Worm (Caenorhabditis elegans) whole organism, early embryonic: ENCODE results near the gene ugt-24.
A peak's percentile ranks its signal among the peaks of the same experiment; 100 is the strongest.

Experiments used
- B0310.2 ChIP-seq: sonication (generic microtip); optimal IDR thresholded peaks from 2 replicates; lab custom pipeline; 2016; ENCODE audit warnings: mild to moderate bottlenecking, missing genetic modification characterization, missing compliant biosample characterization
- F13C5.2 ChIP-seq: sonication (generic microtip); optimal IDR thresholded peaks from 2 replicates; lab custom pipeline; 2017; ENCODE audit warnings: mild to moderate bottlenecking, missing genetic modification characterization, inconsistent platforms, missing compliant biosample characterization
- aly-1 ChIP-seq: sonication (generic microtip); optimal IDR thresholded peaks from 2 replicates; lab custom pipeline; 2016; ENCODE audit warnings: missing genetic modification characterization, missing compliant biosample characterization
- ama-1 ChIP-seq: fragments of 150-350 bp; optimal IDR thresholded peaks from 2 replicates; lab custom pipeline; 2014
- ceh-13 ChIP-seq: fragments of 200-800 bp; sonication (Bioruptor generic); optimal IDR thresholded peaks from 2 replicates; lab custom pipeline; 2018; ENCODE audit warnings: mild to moderate bottlenecking, missing genetic modification characterization, missing compliant biosample characterization
- ceh-36 ChIP-seq: sonication (generic microtip); optimal IDR thresholded peaks from 2 replicates; lab custom pipeline; 2016; ENCODE audit warnings: missing genetic modification characterization, inconsistent platforms, missing compliant biosample characterization
- ets-7 ChIP-seq: sonication (generic microtip); optimal IDR thresholded peaks from 2 replicates; lab custom pipeline; 2016; ENCODE audit warnings: missing genotype, missing genetic modification characterization, missing compliant biosample characterization
- flt-1 ChIP-seq: fragments of 200-800 bp; sonication (Bioruptor generic); IDR thresholded peaks from 2 replicates; pipeline ENCODE4 v1.3.6; 2022; ENCODE audit warnings: missing genetic modification characterization, missing compliant biosample characterization
- hmbx-1 ChIP-seq: sonication (generic microtip); optimal IDR thresholded peaks from 2 replicates; lab custom pipeline; 2016; ENCODE audit warnings: mild to moderate bottlenecking, missing genetic modification characterization, missing compliant biosample characterization
- hmg-4 ChIP-seq: fragments of 200-800 bp; sonication (Bioruptor generic); optimal IDR thresholded peaks from 2 replicates; lab custom pipeline; 2018; ENCODE audit warnings: mild to moderate bottlenecking, missing genetic modification characterization, missing compliant biosample characterization
- hnd-1 ChIP-seq: sonication (generic microtip); optimal IDR thresholded peaks from 2 replicates; lab custom pipeline; 2016; ENCODE audit warnings: missing genetic modification characterization, missing compliant biosample characterization
- pes-1 ChIP-seq: fragments of 200-800 bp; sonication (Bioruptor generic); IDR thresholded peaks from 2 replicates; pipeline ENCODE4 v1.3.6; 2022; ENCODE audit warnings: missing genetic modification reagents, missing genetic modification characterization, missing compliant biosample characterization
- scrt-1 ChIP-seq: fragments of 200-800 bp; sonication (Bioruptor generic); IDR thresholded peaks from 2 replicates; pipeline ENCODE4 v1.3.6; 2022; ENCODE audit warnings: missing genetic modification characterization, missing compliant biosample characterization
- sea-1 ChIP-seq: fragments of 200-800 bp; sonication (Bioruptor generic); conservative IDR thresholded peaks from 2 replicates; pipeline ENCODE4 v1.3.6; 2022; ENCODE audit warnings: missing genetic modification characterization, missing compliant biosample characterization
- tbx-11 ChIP-seq: fragments of 200-800 bp; sonication (Bioruptor generic); IDR thresholded peaks from 2 replicates; pipeline ENCODE4 v1.3.6; 2022; ENCODE audit warnings: missing genetic modification characterization, missing compliant biosample characterization
- tbx-37 ChIP-seq: fragments of 200-800 bp; sonication (Bioruptor generic); conservative IDR thresholded peaks from 2 replicates; pipeline ENCODE4 v1.3.6; 2022; ENCODE audit warnings: missing genetic modification reagents, missing genetic modification characterization, missing compliant biosample characterization
- tra-4 ChIP-seq: sonication (generic microtip); optimal IDR thresholded peaks from 2 replicates; lab custom pipeline; 2017; ENCODE audit warnings: missing genetic modification characterization, missing compliant biosample characterization

The ugt-24 gene

DNA sequence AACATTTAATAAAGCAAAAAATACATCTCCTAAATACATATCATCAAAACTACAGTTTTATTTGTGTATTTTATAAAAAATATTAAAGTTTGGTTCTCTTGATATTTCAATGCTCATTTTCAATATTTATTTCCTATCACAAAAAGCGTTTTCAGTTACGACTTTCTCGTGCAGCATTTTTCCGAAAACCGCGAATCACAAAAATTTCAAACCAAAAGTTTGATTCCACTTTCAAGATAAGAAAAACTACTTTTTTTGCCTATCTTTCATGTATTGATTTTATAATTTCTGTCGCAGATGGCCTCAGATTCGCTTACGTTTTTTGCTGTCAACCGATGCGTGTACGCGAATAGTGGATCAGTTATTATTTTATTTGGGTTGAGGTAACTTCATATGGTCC lies 8.9 kb upstream of the ugt-24 start, which contains the start of gene C49A9.4:
TSS of gene C49A9.4 (plus strand) at position 265 of the 400 bp plus-strand sequence.
- TF ChIP-seq ama-1 (lab: Kevin White, UChicago) (no peak), ceh-13 (GFP tag; lab: Kevin White, UChicago) (no peak), aly-1 (tag; lab: Kevin White, UChicago) (no peak), ets-7 (tag; lab: Kevin White, UChicago) (no peak), hnd-1 (tag; lab: Kevin White, UChicago) (no peak), flt-1 (GFP tag; lab: Robert Waterston, UW) (no peak), tbx-37 (GFP tag; lab: Robert Waterston, UW) (no peak), F13C5.2 (tag; lab: Kevin White, UChicago) (no peak)

DNA sequence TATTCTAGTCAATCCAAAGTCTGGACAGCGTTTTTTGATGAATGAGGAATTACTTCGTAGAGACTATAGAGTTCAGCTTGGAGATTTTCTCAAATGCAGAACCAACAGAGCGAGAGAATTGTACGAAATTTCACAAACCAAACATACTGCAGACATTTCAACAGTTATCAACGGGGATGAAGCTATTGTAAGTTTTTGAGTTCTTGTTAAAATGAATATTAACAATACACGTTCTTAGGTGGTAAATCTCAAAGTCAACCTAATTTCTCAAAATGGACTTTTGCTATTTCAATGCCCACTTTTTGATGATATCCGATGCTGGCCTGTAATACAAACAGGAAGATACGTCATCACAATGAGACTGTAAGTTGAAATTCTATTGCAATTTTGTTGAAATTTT lies 7.0 kb upstream of the ugt-24 start:
- TF ChIP-seq scrt-1 = no peak
- TF ChIP-seq ceh-13 (GFP tag; lab: Kevin White, UChicago) = no peak
- TF ChIP-seq ama-1 (lab: Kevin White, UChicago) = no peak
- TF ChIP-seq pes-1 (GFP tag; lab: Robert Waterston, UW) = no peak
- TF ChIP-seq tbx-11 (GFP tag; lab: Robert Waterston, UW) = no peak
- no peak for TF ChIP-seq hnd-1 (tag; lab: Kevin White, UChicago)
- TF ChIP-seq aly-1 (tag; lab: Kevin White, UChicago) = no peak
- TF ChIP-seq flt-1 (GFP tag; lab: Robert Waterston, UW) = no peak
- TF ChIP-seq hmg-4 (GFP tag; lab: Kevin White, UChicago) = no peak
- TF ChIP-seq tbx-37 (GFP tag; lab: Robert Waterston, UW) = no peak
- no peak for TF ChIP-seq hmbx-1 (tag; lab: Kevin White, UChicago)
- no peak for TF ChIP-seq sea-1 (GFP tag; lab: Robert Waterston, UW)

DNA sequence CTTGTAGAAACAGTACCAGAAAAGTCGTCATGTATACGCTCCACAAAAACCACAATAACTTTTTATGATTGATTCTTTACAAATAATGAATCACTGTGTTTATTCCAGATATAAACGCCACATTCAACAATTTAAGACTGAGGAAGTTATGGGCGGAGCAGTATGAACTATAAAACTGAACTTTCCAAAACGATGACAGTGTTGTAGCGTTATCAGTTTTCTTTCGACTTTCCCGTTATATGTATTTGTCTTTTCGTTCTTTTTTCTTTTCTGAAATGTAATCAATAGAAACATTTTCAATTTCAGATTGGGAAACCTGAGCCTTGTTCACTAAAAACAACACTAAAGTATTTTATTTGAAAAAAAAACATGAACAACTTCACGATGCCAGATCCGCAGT lies 6.5 kb upstream of the ugt-24 start, which contains the start of gene C49A9.9:
TSS of gene C49A9.9 (plus strand) at position 307 of the 400 bp plus-strand sequence.
- TF ChIP-seq ets-7 (tag; lab: Kevin White, UChicago) = no peak
- TF ChIP-seq sea-1 (GFP tag; lab: Robert Waterston, UW) = no peak
- TF ChIP-seq flt-1 (GFP tag; lab: Robert Waterston, UW) = no peak
- no peak for TF ChIP-seq tbx-37 (GFP tag; lab: Robert Waterston, UW)
- TF ChIP-seq tra-4 = no peak
- no peak for TF ChIP-seq ama-1 (lab: Kevin White, UChicago)
- no peak for TF ChIP-seq ceh-13 (GFP tag; lab: Kevin White, UChicago)

DNA sequence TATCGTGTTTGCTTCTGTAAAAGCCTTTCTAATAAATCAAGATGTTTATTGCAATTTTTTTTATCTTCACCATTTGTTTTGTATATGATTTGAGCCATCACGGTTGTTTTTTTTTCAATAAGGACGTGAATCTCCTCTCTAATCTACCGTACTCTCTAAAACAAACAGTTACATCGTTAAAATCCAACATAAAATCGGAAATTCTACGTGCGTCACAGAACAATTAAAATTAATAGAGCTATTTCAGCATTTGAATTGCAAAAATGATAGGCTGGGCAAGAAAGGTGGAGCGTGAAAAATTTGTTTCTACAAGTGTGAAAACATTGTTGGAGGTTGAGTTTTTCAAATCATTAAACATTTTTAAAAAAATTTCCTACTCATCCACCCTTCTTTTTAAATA lies 2.9 kb upstream of the ugt-24 start, which contains the start of gene C49A9.5:
TSS of gene C49A9.5 (plus strand) at position 271 of the 400 bp plus-strand sequence.
- no peak for TF ChIP-seq pes-1 (GFP tag; lab: Robert Waterston, UW)
- no peak for TF ChIP-seq tbx-11 (GFP tag; lab: Robert Waterston, UW)
- TF ChIP-seq hnd-1 (tag; lab: Kevin White, UChicago) = no peak
- TF ChIP-seq tra-4 = no peak
- TF ChIP-seq sea-1 (GFP tag; lab: Robert Waterston, UW) = no peak
- no peak for TF ChIP-seq flt-1 (GFP tag; lab: Robert Waterston, UW)
- no peak for TF ChIP-seq hmbx-1 (tag; lab: Kevin White, UChicago)
- TF ChIP-seq aly-1 (tag; lab: Kevin White, UChicago) = no peak
- no peak for TF ChIP-seq B0310.2 (tag; lab: Kevin White, UChicago)
- no peak for TF ChIP-seq ama-1 (lab: Kevin White, UChicago)
- no peak for TF ChIP-seq ceh-13 (GFP tag; lab: Kevin White, UChicago)
- TF ChIP-seq ceh-36 (tag; lab: Kevin White, UChicago) = no peak
- no peak for TF ChIP-seq F13C5.2 (tag; lab: Kevin White, UChicago)
- TF ChIP-seq scrt-1 = no peak

DNA sequence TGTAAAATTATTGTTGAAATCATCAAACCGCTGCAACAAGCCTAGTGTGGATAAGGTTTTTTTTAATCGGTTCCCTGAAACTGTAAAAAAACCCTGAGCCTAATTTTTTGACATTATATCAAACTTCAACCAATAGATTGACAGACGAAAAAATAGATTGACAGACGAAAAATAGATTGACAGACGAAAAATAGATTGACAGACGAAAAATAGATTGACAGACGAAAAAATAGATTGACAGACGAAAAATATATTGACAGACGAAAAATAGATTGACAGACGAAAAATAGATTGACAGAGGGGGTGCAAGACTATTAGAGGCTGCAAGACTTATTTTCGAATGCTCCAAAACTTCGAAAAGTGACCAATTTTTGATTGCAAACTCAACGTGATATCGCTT lies 562 bp downstream of the ugt-24 start:
- TF ChIP-seq tbx-37 (GFP tag; lab: Robert Waterston, UW) = peak; percentile 44; the same call in 1 of the 2 replicates
- peak; percentile 62 for TF ChIP-seq flt-1 (GFP tag; lab: Robert Waterston, UW)

DNA sequence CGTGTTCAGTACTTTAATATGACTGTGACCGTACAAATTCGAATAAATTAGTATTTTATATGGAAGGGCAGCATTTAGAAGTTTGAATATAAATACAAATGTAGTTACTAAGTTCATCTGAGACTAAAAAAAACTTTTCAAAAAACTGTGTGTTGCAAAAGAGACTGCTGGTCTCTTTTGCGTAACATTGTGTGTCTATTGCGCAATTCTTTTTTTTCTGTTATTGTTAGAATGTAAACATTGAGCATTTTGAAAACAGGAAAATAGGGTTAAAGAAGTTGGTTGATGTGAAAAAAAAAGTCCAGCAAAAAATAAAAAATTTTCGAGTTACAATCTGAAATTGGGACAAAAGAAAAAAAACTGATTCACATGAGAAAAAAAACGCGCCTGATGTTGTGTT lies 1.2 kb downstream of the ugt-24 start:
- TF ChIP-seq hmg-4 (GFP tag; lab: Kevin White, UChicago) (no peak), flt-1 (GFP tag; lab: Robert Waterston, UW) (no peak), hnd-1 (tag; lab: Kevin White, UChicago) (no peak), sea-1 (GFP tag; lab: Robert Waterston, UW) (no peak), ets-7 (tag; lab: Kevin White, UChicago) (no peak), scrt-1 (no peak), tbx-11 (GFP tag; lab: Robert Waterston, UW) (no peak), tra-4 (no peak), pes-1 (GFP tag; lab: Robert Waterston, UW) (no peak)

DNA sequence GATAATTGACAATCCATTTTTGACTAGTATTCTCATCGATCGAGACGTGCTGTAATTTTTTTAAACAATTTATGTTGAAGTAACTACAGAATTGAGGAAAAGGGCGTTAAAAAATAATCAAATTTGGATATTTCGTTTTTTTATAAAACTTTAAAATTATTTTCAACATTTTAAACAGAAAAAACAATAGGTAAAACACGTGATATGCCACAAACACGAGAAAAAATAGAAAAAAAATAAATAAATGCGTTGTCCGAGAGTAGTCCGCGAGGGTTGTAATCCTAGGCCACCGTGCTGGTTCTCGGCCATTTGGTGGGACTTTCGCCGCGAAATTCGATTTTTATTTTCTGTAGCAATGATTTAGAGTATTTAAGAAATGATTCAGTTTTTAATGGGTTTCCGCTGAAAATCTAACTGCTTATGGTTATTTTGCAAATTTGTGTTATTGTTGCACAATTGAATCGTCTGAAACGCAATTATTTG lies 4.2 kb downstream of the ugt-24 start, which contains the start of gene C49A9.10:
TSS of gene C49A9.10 (minus strand) at position 51 of the 483 bp plus-strand sequence.
- TF ChIP-seq pes-1 (GFP tag; lab: Robert Waterston, UW) = peak; percentile 74; the same call in 1 of the 2 replicates
- no peak for TF ChIP-seq ama-1 (lab: Kevin White, UChicago)
- 0 out of 2 replicates have a peak, but pooled peaks have one; percentile 23 for TF ChIP-seq scrt-1
- no peak for TF ChIP-seq ets-7 (tag; lab: Kevin White, UChicago)
- TF ChIP-seq tbx-37 (GFP tag; lab: Robert Waterston, UW) = peak; percentile 90
- no peak for TF ChIP-seq hmbx-1 (tag; lab: Kevin White, UChicago)
- TF ChIP-seq ceh-13 (GFP tag; lab: Kevin White, UChicago) = no peak
- TF ChIP-seq flt-1 (GFP tag; lab: Robert Waterston, UW) = peak; percentile 10; the same call in 1 of the 2 replicates
- TF ChIP-seq tbx-11 (GFP tag; lab: Robert Waterston, UW) = no peak
- no peak for TF ChIP-seq aly-1 (tag; lab: Kevin White, UChicago)
- no peak for TF ChIP-seq tra-4
- TF ChIP-seq F13C5.2 (tag; lab: Kevin White, UChicago) = peak; percentile 35
- no peak for TF ChIP-seq hnd-1 (tag; lab: Kevin White, UChicago)
- no peak for TF ChIP-seq sea-1 (GFP tag; lab: Robert Waterston, UW)
- TF ChIP-seq B0310.2 (tag; lab: Kevin White, UChicago) = no peak
- no peak for TF ChIP-seq ceh-36 (tag; lab: Kevin White, UChicago)
- no peak for TF ChIP-seq hmg-4 (GFP tag; lab: Kevin White, UChicago)
